Worm (Caenorhabditis elegans) whole organism, young adult: ENCODE measurements around the gene nars-2.

Experiments
- B0261.1 ChIP-seq: sonication (generic microtip); optimal IDR thresholded peaks from 2 replicates; lab custom pipeline; 2016; ENCODE audit warnings: mild to moderate bottlenecking, missing genetic modification characterization, moderate library complexity, missing compliant biosample characterization
- F23B12.7 ChIP-seq: sonication (generic microtip); optimal IDR thresholded peaks from 2 replicates; lab custom pipeline; 2017; ENCODE audit warnings: missing genetic modification characterization, mild to moderate bottlenecking, missing compliant biosample characterization, antibody characterized with exemption, moderate library complexity; ENCODE audit not compliant: insufficient read depth
- F57C9.4 ChIP-seq: sonication (generic microtip); optimal IDR thresholded peaks from 2 replicates; lab custom pipeline; 2017; ENCODE audit warnings: mild to moderate bottlenecking, missing genetic modification characterization, missing compliant biosample characterization
- K11D2.4 ChIP-seq: fragments of 200-800 bp; sonication (Bioruptor generic); IDR thresholded peaks from 2 replicates; pipeline ENCODE4 v1.3.6; 2022; ENCODE audit warnings: missing genetic modification reagents, missing genetic modification characterization, missing compliant biosample characterization
- Y53F4B.3 ChIP-seq: fragments of 200-800 bp; sonication (Bioruptor generic); IDR thresholded peaks from 2 replicates; pipeline ENCODE4 v1.3.6; 2022; ENCODE audit warnings: missing genetic modification reagents, missing genetic modification characterization, missing compliant biosample characterization
- Y53G8AR.9 ChIP-seq: fragments of 200-800 bp; sonication (Bioruptor generic); conservative IDR thresholded peaks from 2 replicates; pipeline ENCODE4 v1.3.6; 2022; ENCODE audit warnings: missing genetic modification reagents, missing genetic modification characterization, missing compliant biosample characterization
- Y95B8A.8 ChIP-seq: fragments of 200-800 bp; sonication (Bioruptor generic); IDR thresholded peaks from 2 replicates; pipeline ENCODE4 v1.3.6; 2022; ENCODE audit warnings: missing genetic modification reagents, missing genetic modification characterization, missing compliant biosample characterization
- ZK185.1 ChIP-seq: sonication (generic microtip); optimal IDR thresholded peaks from 2 replicates; lab custom pipeline; 2016; ENCODE audit warnings: mild to moderate bottlenecking, missing genetic modification characterization, missing compliant biosample characterization; ENCODE audit not compliant: poor library complexity, severe bottlenecking
- ama-1 ChIP-seq, 3 experiments: fragments of 150-350 bp in 1 of 3; sonication (generic microtip) in 2 of 3; optimal IDR thresholded peaks; 2 replicates each; lab custom pipeline; 2014 to 2018; ENCODE audit warnings: missing biosample characterization in 2 of 3, missing genetic modification characterization in 2 of 3, missing genetic modification reagents in 2 of 3
- atf-7 ChIP-seq: sonication (generic microtip); optimal IDR thresholded peaks from 2 replicates; lab custom pipeline; 2017; ENCODE audit warnings: mild to moderate bottlenecking, missing genetic modification characterization, missing compliant biosample characterization
- athp-1 ChIP-seq: sonication (generic microtip); optimal IDR thresholded peaks from 2 replicates; lab custom pipeline; 2017; ENCODE audit warnings: mild to moderate bottlenecking, missing genetic modification characterization, missing compliant biosample characterization
- bed-2 ChIP-seq: fragments of 200-800 bp; sonication (Bioruptor generic); IDR thresholded peaks from 2 replicates; pipeline ENCODE4 v1.3.6; 2022; ENCODE audit warnings: missing genetic modification reagents, missing genetic modification characterization, missing compliant biosample characterization
- ccch-3 ChIP-seq: fragments of 200-800 bp; sonication (Bioruptor generic); optimal IDR thresholded peaks from 2 replicates; lab custom pipeline; 2018; ENCODE audit warnings: mild to moderate bottlenecking, missing genetic modification characterization, missing compliant biosample characterization
- cebp-2 ChIP-seq: fragments of 200-800 bp; sonication (Bioruptor generic); IDR thresholded peaks from 2 replicates; pipeline ENCODE4 v1.3.6; 2022; ENCODE audit warnings: missing genetic modification characterization, missing compliant biosample characterization
- ceh-100 ChIP-seq: fragments of 200-800 bp; sonication (Bioruptor generic); IDR thresholded peaks from 2 replicates; pipeline ENCODE4 v1.3.6; 2022; ENCODE audit warnings: missing genetic modification reagents, missing genetic modification characterization, missing compliant biosample characterization
- egl-18 ChIP-seq: fragments of 200-800 bp; sonication (Bioruptor generic); IDR thresholded peaks from 2 replicates; pipeline ENCODE4 v1.3.6; 2022; ENCODE audit warnings: missing genetic modification reagents, missing genetic modification characterization, missing compliant biosample characterization
- egl-44 ChIP-seq: fragments of 200-800 bp; sonication (Bioruptor generic); IDR thresholded peaks from 2 replicates; pipeline ENCODE4 v1.3.6; 2022; ENCODE audit warnings: missing genetic modification reagents, missing genetic modification characterization, missing compliant biosample characterization
- ets-4 ChIP-seq: fragments of 200-800 bp; sonication (Bioruptor generic); optimal IDR thresholded peaks from 2 replicates; lab custom pipeline; 2018; ENCODE audit warnings: mild to moderate bottlenecking, missing genetic modification characterization, missing compliant biosample characterization
- fkh-3 ChIP-seq: sonication (generic microtip); optimal IDR thresholded peaks from 2 replicates; lab custom pipeline; 2016; ENCODE audit warnings: mild to moderate bottlenecking, missing genetic modification characterization, missing compliant biosample characterization
- gei-17 ChIP-seq: fragments of 200-800 bp; sonication (Bioruptor generic); optimal IDR thresholded peaks from 2 replicates; lab custom pipeline; 2018; ENCODE audit warnings: mild to moderate bottlenecking, missing genetic modification characterization, missing compliant biosample characterization
- hlh-26 ChIP-seq: fragments of 200-800 bp; sonication (Bioruptor generic); conservative IDR thresholded peaks from 2 replicates; pipeline ENCODE4 v1.3.6; 2022; ENCODE audit warnings: missing genetic modification reagents, missing genetic modification characterization, missing compliant biosample characterization
- hmg-1.2 ChIP-seq: fragments of 200-800 bp; sonication (Bioruptor generic); IDR thresholded peaks from 2 replicates; pipeline ENCODE4 v1.3.6; 2022; ENCODE audit warnings: missing genetic modification reagents, missing genetic modification characterization, missing compliant biosample characterization
- lin-40 ChIP-seq: sonication (generic microtip); optimal IDR thresholded peaks from 2 replicates; lab custom pipeline; 2016; ENCODE audit warnings: missing genetic modification characterization, mild to moderate bottlenecking, missing compliant biosample characterization, missing genotype, missing genetic modification reagents
- lsy-27 ChIP-seq: sonication (generic microtip); optimal IDR thresholded peaks from 2 replicates; lab custom pipeline; 2017; ENCODE audit warnings: missing genetic modification characterization, mild to moderate bottlenecking, missing compliant biosample characterization, antibody characterized with exemption, missing genotype, borderline replicate concordance; ENCODE audit not compliant: insufficient read depth
- mcd-1 ChIP-seq: fragments of 200-800 bp; sonication (Bioruptor generic); IDR thresholded peaks from 2 replicates; pipeline ENCODE4 v1.3.6; 2022; ENCODE audit warnings: missing genetic modification reagents, missing genetic modification characterization, missing compliant biosample characterization
- mel-28 ChIP-seq: sonication (generic microtip); optimal IDR thresholded peaks from 2 replicates; lab custom pipeline; 2016; ENCODE audit warnings: borderline replicate concordance, mild to moderate bottlenecking, missing genetic modification characterization, missing compliant biosample characterization
- mes-4 ChIP-seq: sonication (generic microtip); optimal IDR thresholded peaks from 2 replicates; lab custom pipeline; 2016; ENCODE audit warnings: missing genotype, missing genetic modification characterization, missing compliant biosample characterization
- mxl-1 ChIP-seq: sonication (generic microtip); optimal IDR thresholded peaks from 2 replicates; lab custom pipeline; 2016; ENCODE audit warnings: missing genetic modification characterization, missing compliant biosample characterization
- nhr-120 ChIP-seq: fragments of 200-800 bp; sonication (Bioruptor generic); IDR thresholded peaks from 2 replicates; pipeline ENCODE4 v1.3.6; 2022; ENCODE audit warnings: missing genetic modification characterization, missing compliant biosample characterization
- nhr-179 ChIP-seq: sonication (generic microtip); optimal IDR thresholded peaks from 2 replicates; lab custom pipeline; 2016; ENCODE audit warnings: mild to moderate bottlenecking, missing genetic modification characterization, missing compliant biosample characterization
- nhr-90 ChIP-seq: sonication (generic microtip); optimal IDR thresholded peaks from 2 replicates; lab custom pipeline; 2016; ENCODE audit warnings: missing genotype, mild to moderate bottlenecking, missing genetic modification characterization, missing compliant biosample characterization
- repo-1 ChIP-seq: sonication (generic microtip); optimal IDR thresholded peaks from 2 replicates; lab custom pipeline; 2017; ENCODE audit warnings: mild to moderate bottlenecking, missing genetic modification characterization, missing compliant biosample characterization
- rpc-1 ChIP-seq, 2 experiments: fragments of 150-350 bp in 1 of 2; sonication (generic microtip) in 1 of 2; optimal IDR thresholded peaks; 2 replicates each; lab custom pipeline; 2014 to 2018; ENCODE audit warnings: missing biosample characterization in 1 of 2, missing genetic modification characterization in 1 of 2, missing genetic modification reagents in 1 of 2, missing genotype in 1 of 2
- sdz-38 ChIP-seq: sonication (generic microtip); optimal IDR thresholded peaks from 2 replicates; lab custom pipeline; 2016; ENCODE audit warnings: missing genotype, missing genetic modification characterization, missing compliant biosample characterization
- sea-2 ChIP-seq: fragments of 200-800 bp; sonication (Bioruptor generic); IDR thresholded peaks from 2 replicates; pipeline ENCODE4 v1.3.6; 2022; ENCODE audit warnings: missing genetic modification characterization, missing compliant biosample characterization
- snpc-4 ChIP-seq, 5 experiments: fragments of 150-350 bp in 1 of 5; sonication (generic microtip) in 4 of 5; optimal IDR thresholded peaks; 2 replicates each; lab custom pipeline; 2014 to 2018; ENCODE audit warnings: missing genetic modification characterization in 5 of 5, missing biosample characterization in 3 of 5, antibody characterized with exemption in 2 of 5, mild to moderate bottlenecking in 2 of 5, missing compliant biosample characterization in 2 of 5, missing genotype in 2 of 5, moderate library complexity in 2 of 5, missing genetic modification reagents in 1 of 5
- somi-1 ChIP-seq: fragments of 200-800 bp; sonication (Bioruptor generic); optimal IDR thresholded peaks from 2 replicates; lab custom pipeline; 2018; ENCODE audit warnings: mild to moderate bottlenecking, missing genetic modification characterization, missing compliant biosample characterization
- ztf-25 ChIP-seq: fragments of 200-800 bp; sonication (Bioruptor generic); IDR thresholded peaks from 2 replicates; pipeline ENCODE4 v1.3.6; 2022; ENCODE audit warnings: missing genetic modification reagents, missing genetic modification characterization, missing compliant biosample characterization
- ztf-3 ChIP-seq: fragments of 200-800 bp; sonication (Bioruptor generic); optimal IDR thresholded peaks from 2 replicates; lab custom pipeline; 2018; ENCODE audit warnings: mild to moderate bottlenecking, missing genetic modification characterization, missing compliant biosample characterization

Gene nars-2

DNA sequence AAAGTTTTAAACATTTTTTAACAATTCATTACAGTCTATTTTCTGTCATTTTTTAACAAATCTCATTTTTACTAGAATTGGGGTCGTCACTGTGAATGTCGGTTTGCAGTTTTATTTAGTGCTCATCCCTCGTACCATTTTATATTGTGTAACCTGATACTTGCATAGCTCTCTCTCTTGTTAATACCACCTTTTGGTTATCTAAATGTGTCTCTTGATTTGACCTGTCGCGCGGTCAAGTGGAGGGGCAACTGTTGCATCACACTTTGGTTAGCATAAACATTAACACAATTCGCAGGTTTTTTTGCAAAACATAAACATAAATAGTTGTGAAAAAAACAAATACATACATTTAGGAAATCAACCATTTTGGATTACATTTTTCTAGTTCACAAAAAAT is 53.7 kb downstream of the nars-2 start:
- TF ChIP-seq ets-4 (no peak), ztf-25 (GFP tag; lab: Robert Waterston, UW) (no peak), nhr-179 (no peak), F57C9.4 (tag; lab: Kevin White, UChicago) (no peak), mcd-1 (no peak)

- TF ChIP-seq somi-1 (GFP tag; lab: Kevin White, UChicago): peak; percentile 37
- TF ChIP-seq Y53G8AR.9: no peak
- peak; percentile 38 for TF ChIP-seq lin-40 (tag; lab: Kevin White, UChicago)
- TF ChIP-seq mes-4 (tag; lab: Kevin White, UChicago): no peak
- no peak for TF ChIP-seq ama-1 (optimal IDR thresholded peaks at IDR 0.05; lab: Kevin White, UChicago)
- TF ChIP-seq ama-1 (GFP tag; optimal IDR thresholded peaks at IDR 0.05; lab: Kevin White, UChicago): no peak
- TF ChIP-seq lsy-27: no peak
- no peak for TF ChIP-seq sdz-38 (tag; lab: Kevin White, UChicago)
- TF ChIP-seq B0261.1 (tag; lab: Kevin White, UChicago): no peak
- no peak for TF ChIP-seq F23B12.7 (tag; lab: Kevin White, UChicago)
- TF ChIP-seq ceh-100: no peak
- TF ChIP-seq atf-7 (tag; lab: Kevin White, UChicago): no peak
- TF ChIP-seq athp-1: no peak
- no peak for TF ChIP-seq nhr-120 (GFP tag; lab: Robert Waterston, UW)
- TF ChIP-seq sea-2 (GFP tag; lab: Robert Waterston, UW): no peak
- no peak for TF ChIP-seq ztf-3 (GFP tag; lab: Kevin White, UChicago)
- TF ChIP-seq bed-2 (GFP tag; lab: Robert Waterston, UW): no peak
- no peak for TF ChIP-seq nhr-90
- TF ChIP-seq rpc-1 (optimal IDR thresholded peaks at IDR 0.05; lab: Kevin White, UChicago): no peak
- TF ChIP-seq rpc-1 (tag; optimal IDR thresholded peaks at IDR 0.05; lab: Kevin White, UChicago): no peak
- no peak for TF ChIP-seq hlh-26 (GFP tag; lab: Robert Waterston, UW)
- TF ChIP-seq ZK185.1 (tag; lab: Kevin White, UChicago): no peak
- no peak for TF ChIP-seq mxl-1 (tag; lab: Kevin White, UChicago)
- TF ChIP-seq gei-17 (GFP tag; lab: Kevin White, UChicago): no peak
- no peak for TF ChIP-seq egl-18 (GFP tag; lab: Robert Waterston, UW)
- no peak for TF ChIP-seq cebp-2 (GFP tag; lab: Robert Waterston, UW)
- peak; percentile 87 for TF ChIP-seq hmg-1.2 (GFP tag; lab: Robert Waterston, UW)
- TF ChIP-seq K11D2.4 (GFP tag; lab: Robert Waterston, UW): no peak
- TF ChIP-seq mel-28 (tag; lab: Kevin White, UChicago): no peak
- no peak for TF ChIP-seq egl-44 (GFP tag; lab: Robert Waterston, UW)
- no peak for TF ChIP-seq snpc-4 (GFP tag; optimal IDR thresholded peaks at IDR 0.05; lab: Kevin White, UChicago)
- TF ChIP-seq snpc-4 (tag; optimal IDR thresholded peaks at IDR 0.05; lab: Kevin White, UChicago): peak in 1 of 4 experiments; percentile 2
- no peak for TF ChIP-seq ccch-3
- TF ChIP-seq fkh-3 (tag; lab: Kevin White, UChicago): no peak
- no peak for TF ChIP-seq Y53F4B.3 (GFP tag; lab: Robert Waterston, UW)
- no peak for TF ChIP-seq repo-1 (tag; lab: Kevin White, UChicago)
- TF ChIP-seq Y95B8A.8 (GFP tag; lab: Robert Waterston, UW): no peak
Observed at ce11 chrIII:11444796-11445386, 55.7 kb downstream of the nars-2 start.
